Fruit fly (Drosophila melanogaster) whole organism: Measurements from ENCODE around the gene Cpr65Ea.

Experiments
- Dll ChIP-seq: fragments of >200 bp; optimal IDR thresholded peaks from 2 replicates; lab custom pipeline; 2017
- pan ChIP-seq: fragments of >200 bp; optimal IDR thresholded peaks from 2 replicates; lab custom pipeline; 2017
- psq ChIP-seq: fragments of >200 bp; optimal IDR thresholded peaks from 2 replicates; lab custom pipeline; 2017
- usp ChIP-seq: fragments of >200 bp; optimal IDR thresholded peaks from 2 replicates; lab custom pipeline; 2017; ENCODE audit warnings: missing biosample characterization, missing genetic modification characterization, mixed read lengths

DNA sequence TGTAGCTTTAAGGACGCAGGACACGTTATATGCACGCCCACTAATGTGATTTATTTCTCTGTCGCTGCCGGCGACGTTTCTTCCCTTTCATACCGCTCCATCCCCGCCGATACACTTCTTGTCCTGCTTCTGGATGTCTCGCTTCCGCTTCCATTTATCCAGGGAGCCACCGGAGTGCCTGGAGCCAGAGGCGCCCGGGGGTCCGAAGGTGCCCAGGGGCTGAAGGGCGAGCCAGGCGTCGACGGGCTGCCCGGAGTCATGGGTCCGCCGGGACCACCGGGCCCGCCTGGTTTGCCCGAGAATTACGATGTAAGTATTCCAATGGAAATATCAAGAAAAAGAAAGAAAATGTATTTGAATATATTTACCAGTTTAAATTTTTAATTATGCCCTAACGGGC, 48.6 kb downstream of the Cpr65Ea start:
- TF ChIP-seq psq (no peak), pan (lab: Kevin White, UChicago) (no peak), Dll (lab: Kevin White, UChicago) (no peak), usp (GFP tag; lab: Kevin White, UChicago) (no peak)
